Fruit fly (Drosophila melanogaster): Measurements from ENCODE around the gene Tcs5.

- TF ChIP-seq CG34367 (tag; optimal IDR thresholded peaks at IDR 0.05) (no peak), Snoo (tag; optimal IDR thresholded peaks at IDR 0.05) (no peak)
Observed at dm6 chr3L:5136123-5136522, 3.1 kb downstream of the Tcs5 start, which contains the start of the genes CG10674 and CG4611.

Measured in whole organism, pupa.